Fruit fly (Drosophila melanogaster) whole organism, adult: ENCODE data around the gene Ugt36E1.

Source experiments
- CG11617 ChIP-seq: fragments of 200-800 bp; sonication (Bioruptor generic); optimal IDR thresholded peaks from 2 replicates; lab custom pipeline; 2017; ENCODE audit warnings: mild to moderate bottlenecking, missing biosample characterization, missing genetic modification reagents, missing genetic modification characterization
- CG12768 ChIP-seq: fragments of 200-800 bp; sonication (Bioruptor generic); optimal IDR thresholded peaks from 2 replicates; lab custom pipeline; 2017; ENCODE audit warnings: missing biosample characterization, missing genetic modification characterization, mild to moderate bottlenecking, moderate library complexity, missing genetic modification reagents
- CG14711 ChIP-seq: fragments of 200-800 bp; sonication (Bioruptor generic); optimal IDR thresholded peaks from 2 replicates; lab custom pipeline; 2018; ENCODE audit warnings: missing biosample characterization, mild to moderate bottlenecking, missing genetic modification characterization, moderate library complexity
- CG1620 ChIP-seq: fragments of 200-800 bp; sonication (Bioruptor generic); optimal IDR thresholded peaks from 2 replicates; lab custom pipeline; 2016; ENCODE audit warnings: missing biosample characterization, missing genetic modification characterization
- CG33017 ChIP-seq: fragments of 200-800 bp; sonication (Bioruptor generic); optimal IDR thresholded peaks from 2 replicates; lab custom pipeline; 2018; ENCODE audit warnings: missing biosample characterization, mild to moderate bottlenecking, missing genetic modification characterization, moderate library complexity
- CG5204 ChIP-seq: fragments of 200-800 bp; sonication (Bioruptor generic); optimal IDR thresholded peaks from 2 replicates; lab custom pipeline; 2016; ENCODE audit warnings: missing biosample characterization, missing genetic modification characterization
- CG7045 ChIP-seq: fragments of 200-800 bp; sonication (Bioruptor generic); optimal IDR thresholded peaks from 2 replicates; lab custom pipeline; 2017; ENCODE audit warnings: missing biosample characterization, mild to moderate bottlenecking, missing genetic modification characterization
- CG7101 ChIP-seq: fragments of 200-800 bp; sonication (Bioruptor generic); optimal IDR thresholded peaks from 2 replicates; lab custom pipeline; 2018; ENCODE audit warnings: missing biosample characterization, mild to moderate bottlenecking, missing genetic modification characterization, moderate library complexity
- Clk ChIP-seq: fragments of 200-800 bp; sonication (Bioruptor generic); optimal IDR thresholded peaks from 2 replicates; lab custom pipeline; 2017; ENCODE audit warnings: missing biosample characterization, missing genetic modification characterization
- Crg-1 ChIP-seq: fragments of 200-800 bp; sonication (Bioruptor generic); optimal IDR thresholded peaks from 2 replicates; lab custom pipeline; 2016; ENCODE audit warnings: missing biosample characterization, missing genetic modification characterization
- Hr96 ChIP-seq: fragments of 200-800 bp; sonication (Bioruptor generic); optimal IDR thresholded peaks from 2 replicates; lab custom pipeline; 2016; ENCODE audit warnings: missing biosample characterization, missing genetic modification characterization
- Mnt ChIP-seq: fragments of 200-800 bp; sonication (Bioruptor generic); optimal IDR thresholded peaks from 2 replicates; lab custom pipeline; 2016; ENCODE audit warnings: missing biosample characterization, mild to moderate bottlenecking, missing genetic modification characterization
- bab1 ChIP-seq: fragments of 200-800 bp; sonication (Bioruptor generic); optimal IDR thresholded peaks from 3 replicates; lab custom pipeline; 2019; ENCODE audit warnings: missing biosample characterization, mild to moderate bottlenecking, missing genetic modification characterization, moderate library complexity
- cic ChIP-seq: fragments of 200-800 bp; sonication (Bioruptor generic); optimal IDR thresholded peaks from 2 replicates; lab custom pipeline; 2017; ENCODE audit warnings: missing biosample characterization, mild to moderate bottlenecking, missing genetic modification characterization, moderate library complexity
- cnc ChIP-seq, 2 experiments: fragments of >200 bp; optimal IDR thresholded peaks; 2 replicates each; lab custom pipeline; 2017
- kay ChIP-seq: fragments of 200-800 bp; sonication (Bioruptor generic); peaks from one replicate; lab custom pipeline; 2016; ENCODE audit warnings: missing biosample characterization, missing genetic modification characterization, borderline replicate concordance
- ovo ChIP-seq: fragments of 200-800 bp; sonication (Bioruptor generic); optimal IDR thresholded peaks from 2 replicates; lab custom pipeline; 2016; ENCODE audit warnings: missing biosample characterization, missing genetic modification characterization
- pad ChIP-seq: fragments of 200-800 bp; sonication (Bioruptor generic); optimal IDR thresholded peaks from 3 replicates; lab custom pipeline; 2017; ENCODE audit warnings: missing biosample characterization, missing genetic modification characterization, mild to moderate bottlenecking, moderate library complexity, missing genetic modification reagents
- tj ChIP-seq: fragments of 200-800 bp; sonication (Bioruptor generic); optimal IDR thresholded peaks from 3 replicates; lab custom pipeline; 2017; ENCODE audit warnings: missing biosample characterization, mild to moderate bottlenecking, missing genetic modification characterization, moderate library complexity
- toe ChIP-seq: fragments of 200-800 bp; sonication (Bioruptor generic); optimal IDR thresholded peaks from 2 replicates; lab custom pipeline; 2016; ENCODE audit warnings: missing biosample characterization, missing genetic modification characterization

The Ugt36E1 gene

DNA sequence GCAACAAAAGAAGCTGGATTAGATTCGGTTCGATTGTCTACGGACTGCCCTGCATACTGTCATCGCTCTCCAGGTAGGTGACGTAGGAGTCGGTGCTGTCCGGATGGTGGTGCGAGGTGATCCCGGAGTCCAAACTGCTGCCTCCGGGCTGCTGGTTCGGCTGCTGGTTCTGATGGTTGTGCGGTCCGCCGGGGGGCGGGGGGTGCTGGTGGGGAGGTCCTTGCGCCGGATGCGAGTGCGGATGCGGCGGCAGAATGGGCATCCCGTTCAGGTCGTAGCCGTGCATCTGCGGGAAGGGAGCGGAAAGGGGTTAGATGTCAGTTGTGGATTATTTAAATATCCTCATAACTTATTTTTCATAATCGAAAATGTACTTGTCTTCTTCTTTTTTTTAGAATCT, 34.4 kb downstream of the Ugt36E1 start:
- no peak for TF ChIP-seq CG14711 (tag; lab: Kevin White, UChicago)
- TF ChIP-seq toe: no peak
- no peak for TF ChIP-seq bab1 (GFP tag; lab: Kevin White, UChicago)
- no peak for TF ChIP-seq CG7045 (GFP tag; lab: Kevin White, UChicago)
- no peak for TF ChIP-seq kay
- no peak for TF ChIP-seq Clk (GFP tag; lab: Kevin White, UChicago)
- TF ChIP-seq tj (GFP tag; lab: Kevin White, UChicago): no peak
- no peak for TF ChIP-seq CG12768
- no peak for TF ChIP-seq cnc (optimal IDR thresholded peaks at IDR 0.05; lab: Kevin White, UChicago)
- no peak for TF ChIP-seq CG5204
- no peak for TF ChIP-seq cic (GFP tag; lab: Kevin White, UChicago)

DNA sequence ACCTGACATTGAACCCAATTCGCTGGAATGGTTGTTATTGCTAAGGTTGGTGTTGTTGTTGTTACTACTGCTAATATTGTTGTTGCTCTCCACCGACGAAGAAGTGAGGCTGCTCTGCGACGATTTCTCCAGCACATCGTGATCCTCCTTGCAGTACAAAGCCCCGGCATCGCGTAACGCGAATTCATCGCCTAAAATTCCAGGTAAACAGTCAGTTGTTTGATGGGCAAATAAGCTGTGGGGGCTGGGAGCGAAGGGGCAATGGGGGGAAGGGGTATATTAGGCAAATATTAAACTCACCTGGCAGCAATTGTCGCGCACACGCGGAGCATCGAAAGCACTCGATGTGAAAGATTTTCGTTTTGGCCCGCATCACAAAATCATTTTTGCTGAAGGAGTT, 37.5 kb downstream of the Ugt36E1 start:
- TF ChIP-seq Crg-1: no peak

DNA sequence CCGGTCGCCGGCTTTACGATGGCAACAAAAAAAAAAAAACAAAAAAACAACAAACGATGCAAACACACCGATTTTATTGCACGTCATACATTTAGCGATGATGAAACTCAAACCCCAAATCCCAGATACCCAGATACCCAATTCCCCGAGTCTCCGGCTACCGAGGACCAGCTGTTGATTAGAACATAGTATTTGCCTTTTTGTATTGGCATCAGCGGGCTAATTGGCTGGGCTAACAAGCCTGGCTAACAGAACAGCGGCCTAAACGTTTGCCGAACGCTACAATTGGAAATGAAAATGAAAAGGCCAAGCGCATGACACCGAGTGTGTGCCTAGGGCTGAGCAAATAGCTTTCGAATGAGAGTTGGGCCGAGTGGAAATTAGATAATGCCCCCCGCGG, 38.4 kb downstream of the Ugt36E1 start:
- peak; percentile 57 for TF ChIP-seq kay
- no peak for TF ChIP-seq tj (GFP tag; lab: Kevin White, UChicago)
- TF ChIP-seq Hr96 (GFP tag; lab: Kevin White, UChicago): no peak

DNA sequence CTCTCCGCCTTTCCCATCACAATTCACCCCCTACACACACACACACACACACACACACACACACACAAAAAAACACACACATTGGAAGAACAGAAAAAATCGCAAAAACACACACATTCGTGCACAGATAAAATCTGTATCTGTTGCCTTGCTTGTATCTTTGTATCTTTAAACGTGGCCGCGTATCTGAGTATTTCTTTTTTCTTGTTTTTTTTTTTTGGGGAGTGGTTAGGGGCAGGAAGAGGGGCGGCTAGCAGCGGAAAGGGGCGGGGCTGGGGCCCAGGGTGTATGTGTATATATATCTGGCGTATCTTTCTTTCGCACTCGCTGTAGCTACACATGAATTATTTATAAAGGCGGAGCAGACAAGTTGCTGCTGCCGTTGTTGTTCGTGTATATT, 40.0 kb downstream of the Ugt36E1 start:
- TF ChIP-seq toe: no peak
- TF ChIP-seq Hr96 (GFP tag; lab: Kevin White, UChicago): no peak
- TF ChIP-seq pad (GFP tag; lab: Kevin White, UChicago): no peak
- no peak for TF ChIP-seq cnc (optimal IDR thresholded peaks at IDR 0.05; lab: Kevin White, UChicago)
- no peak for TF ChIP-seq Mnt
- no peak for TF ChIP-seq cic (GFP tag; lab: Kevin White, UChicago)
- no peak for TF ChIP-seq CG12768
- TF ChIP-seq CG7101 (tag; lab: Kevin White, UChicago): no peak
- no peak for TF ChIP-seq ovo (GFP tag; lab: Kevin White, UChicago)
- TF ChIP-seq CG7045 (GFP tag; lab: Kevin White, UChicago): no peak
- TF ChIP-seq CG33017 (tag; lab: Kevin White, UChicago): no peak
- TF ChIP-seq Clk (GFP tag; lab: Kevin White, UChicago): no peak
- TF ChIP-seq CG1620: no peak
- no peak for TF ChIP-seq Crg-1
- no peak for TF ChIP-seq bab1 (GFP tag; lab: Kevin White, UChicago)
- TF ChIP-seq CG5204: no peak

DNA sequence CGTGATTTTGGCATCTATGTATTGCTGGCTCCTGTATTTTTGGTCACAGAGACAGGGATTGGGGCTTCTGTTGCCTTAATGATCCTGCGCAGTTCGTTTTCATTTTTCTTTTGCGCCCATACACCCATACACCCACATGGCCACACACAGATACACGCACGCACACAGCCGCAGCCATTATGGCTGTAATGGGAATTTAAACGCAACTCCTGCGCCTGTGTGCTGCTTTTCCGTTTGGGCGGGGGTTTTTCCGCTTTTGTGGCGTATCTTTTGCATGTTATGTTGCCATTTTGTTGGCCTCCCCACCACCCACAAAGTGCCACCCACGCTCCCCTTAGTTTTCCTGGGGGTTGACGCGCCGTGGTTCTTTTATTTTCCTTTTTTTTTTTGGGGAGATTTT, 41.2 kb downstream of the Ugt36E1 start:
- TF ChIP-seq CG11617 (GFP tag; lab: Kevin White, UChicago) (no peak), cic (GFP tag; lab: Kevin White, UChicago) (no peak), CG7045 (GFP tag; lab: Kevin White, UChicago) (no peak), bab1 (GFP tag; lab: Kevin White, UChicago) (no peak), CG1620 (no peak)

DNA sequence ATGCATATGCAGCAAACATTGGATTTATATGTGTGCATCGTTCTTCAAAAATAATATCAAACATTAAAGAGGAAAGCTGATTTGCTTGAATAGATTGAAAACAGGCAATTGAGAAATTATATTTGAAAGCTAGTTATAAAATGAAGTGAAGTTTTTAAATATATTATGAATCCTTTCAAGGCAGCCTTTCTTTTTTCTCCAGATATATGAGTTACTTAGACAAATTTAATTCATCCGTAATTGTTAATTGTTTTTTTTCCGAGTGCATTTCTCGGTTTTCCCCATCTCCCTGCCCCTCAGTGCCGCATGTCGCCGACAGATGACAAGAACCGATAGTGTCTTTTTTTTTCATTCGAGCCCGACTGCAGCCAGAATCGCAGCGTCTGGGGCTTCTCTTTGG, 45.3 kb downstream of the Ugt36E1 start:
- no peak for TF ChIP-seq CG1620
- no peak for TF ChIP-seq pad (GFP tag; lab: Kevin White, UChicago)
- TF ChIP-seq CG12768: no peak
- TF ChIP-seq Hr96 (GFP tag; lab: Kevin White, UChicago): no peak
- TF ChIP-seq kay: no peak
- TF ChIP-seq CG7101 (tag; lab: Kevin White, UChicago): no peak
- no peak for TF ChIP-seq cic (GFP tag; lab: Kevin White, UChicago)
- TF ChIP-seq CG7045 (GFP tag; lab: Kevin White, UChicago): no peak
- no peak for TF ChIP-seq tj (GFP tag; lab: Kevin White, UChicago)
- no peak for TF ChIP-seq CG33017 (tag; lab: Kevin White, UChicago)
- no peak for TF ChIP-seq CG11617 (GFP tag; lab: Kevin White, UChicago)
- no peak for TF ChIP-seq toe
- no peak for TF ChIP-seq CG14711 (tag; lab: Kevin White, UChicago)
- no peak for TF ChIP-seq Mnt
- TF ChIP-seq Clk (GFP tag; lab: Kevin White, UChicago): no peak
- TF ChIP-seq Crg-1: no peak
- no peak for TF ChIP-seq CG5204
- TF ChIP-seq ovo (GFP tag; lab: Kevin White, UChicago): no peak

DNA sequence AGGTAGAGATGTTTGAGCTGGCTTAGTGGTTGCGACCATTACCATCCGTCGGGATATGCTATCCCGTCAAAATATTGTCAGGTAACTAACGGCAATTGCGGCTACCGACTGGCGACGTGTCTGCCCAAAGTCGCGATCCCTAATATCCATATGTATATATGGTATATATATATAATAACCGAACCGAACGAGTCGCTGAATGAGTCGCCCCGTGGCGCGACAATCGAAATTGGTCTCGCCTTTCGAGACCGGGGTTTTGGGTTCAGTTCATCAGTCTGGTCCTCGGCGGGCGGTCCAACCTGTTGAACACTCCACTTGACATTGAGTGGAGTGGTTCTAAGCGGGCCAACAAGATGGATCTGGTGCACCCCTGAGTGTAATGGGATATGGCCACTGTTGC, 48.6 kb downstream of the Ugt36E1 start:
- TF ChIP-seq Hr96 (GFP tag; lab: Kevin White, UChicago): no peak
- TF ChIP-seq cnc (optimal IDR thresholded peaks at IDR 0.05; lab: Kevin White, UChicago): no peak

DNA sequence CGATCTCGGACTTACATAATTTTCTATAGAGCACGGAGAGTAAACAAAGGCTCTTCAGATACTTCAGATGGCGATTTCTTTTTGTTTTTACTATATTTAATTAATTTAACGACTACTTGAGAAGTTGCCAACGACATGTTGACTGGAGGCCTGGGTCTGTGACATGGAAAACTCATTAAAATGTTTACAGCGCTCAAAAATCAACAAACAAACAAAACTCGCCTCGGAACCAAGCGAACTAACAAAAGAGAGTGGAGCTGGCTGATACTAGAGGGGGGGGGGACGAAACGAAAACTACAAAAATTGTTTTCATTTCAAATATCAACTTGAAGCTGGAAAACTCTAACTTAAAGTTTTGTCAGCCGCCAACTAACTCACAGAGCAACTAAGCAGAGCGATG, 51.9 kb downstream of the Ugt36E1 start:
- TF ChIP-seq CG14711 (tag; lab: Kevin White, UChicago) (no peak), bab1 (GFP tag; lab: Kevin White, UChicago) (no peak), kay (no peak), CG7101 (tag; lab: Kevin White, UChicago) (no peak), Crg-1 (no peak), pad (GFP tag; lab: Kevin White, UChicago) (no peak), Mnt (no peak), CG11617 (GFP tag; lab: Kevin White, UChicago) (no peak), Clk (GFP tag; lab: Kevin White, UChicago) (no peak), CG12768 (no peak), CG33017 (tag; lab: Kevin White, UChicago) (no peak), CG7045 (GFP tag; lab: Kevin White, UChicago) (no peak), tj (GFP tag; lab: Kevin White, UChicago) (no peak), CG1620 (no peak), cic (GFP tag; lab: Kevin White, UChicago) (no peak), cnc (optimal IDR thresholded peaks at IDR 0.05; lab: Kevin White, UChicago) (no peak)
